Fruit fly (Drosophila melanogaster) whole organism, embryonic: Measurements from ENCODE around the gene CG7362.

Source experiments
- Atf3 ChIP-seq: fragments of 200-800 bp; sonication (Bioruptor generic); optimal IDR thresholded peaks from 3 replicates; lab custom pipeline; 2016; ENCODE audit warnings: missing biosample characterization, missing genetic modification characterization
- BtbVII ChIP-seq: fragments of 200-800 bp; sonication (Bioruptor generic); optimal IDR thresholded peaks from 3 replicates; lab custom pipeline; 2017; ENCODE audit warnings: missing biosample characterization, mild to moderate bottlenecking, missing genetic modification characterization
- Bteb2 ChIP-seq: fragments of 200-800 bp; sonication (Bioruptor generic); optimal IDR thresholded peaks from 2 replicates; lab custom pipeline; 2016; ENCODE audit warnings: missing biosample characterization, missing genetic modification characterization
- CG1024 ChIP-seq: fragments of 200-800 bp; sonication (Bioruptor generic); IDR thresholded peaks from 2 replicates; pipeline ENCODE4 v1.3.6; 2022; ENCODE audit warnings: missing biosample characterization, missing genetic modification characterization
- CG15479 ChIP-seq: fragments of 200-800 bp; sonication (Bioruptor generic); optimal IDR thresholded peaks from 3 replicates; lab custom pipeline; 2019; ENCODE audit warnings: missing biosample characterization, mild to moderate bottlenecking, missing genetic modification characterization, moderate library complexity
- CG16813 ChIP-seq: fragments of 200-800 bp; sonication (Bioruptor generic); IDR thresholded peaks from 3 replicates; pipeline ENCODE4 v1.3.6; 2022; ENCODE audit warnings: missing biosample characterization, missing genetic modification characterization; ENCODE audit not compliant: partially characterized antibody
- CG18262 ChIP-seq: fragments of 200-800 bp; optimal IDR thresholded peaks from 3 replicates; lab custom pipeline; 2019; ENCODE audit warnings: missing biosample characterization, mild to moderate bottlenecking, missing genetic modification characterization, moderate library complexity
- CG2120 ChIP-seq: fragments of 200-800 bp; sonication (Bioruptor generic); optimal IDR thresholded peaks from 3 replicates; lab custom pipeline; 2016; ENCODE audit warnings: missing biosample characterization, missing genetic modification characterization
- CG2199 ChIP-seq: fragments of 200-800 bp; sonication (Bioruptor generic); IDR thresholded peaks from 3 replicates; pipeline ENCODE4 v1.3.6; 2022; ENCODE audit warnings: missing biosample characterization, missing genetic modification characterization
- CG31224 ChIP-seq: fragments of 200-800 bp; sonication (Bioruptor generic); IDR thresholded peaks from 2 replicates; pipeline ENCODE4 v1.3.6; 2022; ENCODE audit warnings: missing biosample characterization, missing genetic modification characterization
- CG43689 ChIP-seq: fragments of 200-800 bp; sonication (Bioruptor generic); IDR thresholded peaks from 2 replicates; pipeline ENCODE4 v1.3.6; 2022; ENCODE audit warnings: missing biosample characterization, missing genetic modification characterization
- CG4820 ChIP-seq: fragments of 200-800 bp; sonication (Bioruptor generic); optimal IDR thresholded peaks from 3 replicates; lab custom pipeline; 2016; ENCODE audit warnings: missing biosample characterization, missing genetic modification characterization
- CG6689 ChIP-seq: fragments of 200-800 bp; sonication (Bioruptor generic); IDR thresholded peaks from 2 replicates; pipeline ENCODE4 v1.3.6; 2022; ENCODE audit warnings: missing biosample characterization, missing genetic modification characterization
- CG7928 ChIP-seq: fragments of 200-800 bp; sonication (Bioruptor generic); optimal IDR thresholded peaks from 2 replicates; lab custom pipeline; 2017; ENCODE audit warnings: missing biosample characterization, mild to moderate bottlenecking, missing genetic modification characterization
- CG9932 ChIP-seq: fragments of 200-800 bp; sonication (Bioruptor generic); IDR thresholded peaks from 2 replicates; pipeline ENCODE4 v1.3.6; 2022; ENCODE audit warnings: missing biosample characterization, missing genetic modification characterization
- Dad ChIP-seq: fragments of 200-800 bp; sonication (Bioruptor generic); optimal IDR thresholded peaks from 3 replicates; lab custom pipeline; 2016; ENCODE audit warnings: missing biosample characterization, missing genetic modification characterization
- Fer2 ChIP-seq: fragments of 200-800 bp; sonication (Bioruptor generic); optimal IDR thresholded peaks from 2 replicates; lab custom pipeline; 2018; ENCODE audit warnings: missing biosample characterization, mild to moderate bottlenecking, missing genetic modification characterization, moderate library complexity
- Fer3 ChIP-seq: fragments of 200-800 bp; sonication (Bioruptor generic); optimal IDR thresholded peaks from 2 replicates; lab custom pipeline; 2018; ENCODE audit warnings: missing biosample characterization, mild to moderate bottlenecking, missing genetic modification characterization, moderate library complexity
- HHEX ChIP-seq: fragments of 200-800 bp; sonication (Bioruptor generic); optimal IDR thresholded peaks from 3 replicates; lab custom pipeline; 2017; ENCODE audit warnings: missing biosample characterization, mild to moderate bottlenecking, missing genetic modification characterization, missing genetic modification reagents
- Jarid2 ChIP-seq: fragments of 200-800 bp; sonication (Bioruptor generic); optimal IDR thresholded peaks from 3 replicates; lab custom pipeline; 2017; ENCODE audit warnings: mild to moderate bottlenecking, missing biosample characterization, missing genetic modification reagents, missing genetic modification characterization
- Lhr ChIP-seq: fragments of 200-800 bp; sonication (Bioruptor generic); optimal IDR thresholded peaks from 3 replicates; lab custom pipeline; 2017; ENCODE audit warnings: mild to moderate bottlenecking, missing biosample characterization, missing genetic modification reagents, missing genetic modification characterization
- Mad ChIP-seq: fragments of 200-800 bp; sonication (Bioruptor generic); optimal IDR thresholded peaks from 2 replicates; lab custom pipeline; 2016; ENCODE audit warnings: missing biosample characterization, missing genetic modification characterization
- NK7.1 ChIP-seq: fragments of 200-800 bp; sonication (Bioruptor generic); optimal IDR thresholded peaks from 3 replicates; lab custom pipeline; 2016; ENCODE audit warnings: missing biosample characterization, missing genetic modification characterization
- Poxn ChIP-seq: fragments of 200-800 bp; sonication (Bioruptor generic); IDR thresholded peaks from 2 replicates; pipeline ENCODE4 v1.3.6; 2022; ENCODE audit warnings: missing biosample characterization, missing genetic modification characterization
- Ptx1 ChIP-seq: fragments of 200-800 bp; sonication (Bioruptor generic); IDR thresholded peaks from 2 replicates; pipeline ENCODE4 v1.3.6; 2022; ENCODE audit warnings: missing biosample characterization, missing genetic modification characterization
- Ravus ChIP-seq: fragments of 200-800 bp; sonication (Bioruptor generic); IDR thresholded peaks from 2 replicates; pipeline ENCODE4 v1.3.6; 2022; ENCODE audit warnings: missing biosample characterization, missing genetic modification characterization
- az2 ChIP-seq: fragments of 200-800 bp; sonication (Bioruptor generic); optimal IDR thresholded peaks from 3 replicates; lab custom pipeline; 2016; ENCODE audit warnings: missing biosample characterization, missing genetic modification characterization
- chm ChIP-seq: fragments of 200-800 bp; sonication (Bioruptor generic); IDR thresholded peaks from 2 replicates; pipeline ENCODE4 v1.3.6; 2022; ENCODE audit warnings: missing biosample characterization, missing genetic modification characterization
- ci ChIP-seq: fragments of 200-800 bp; sonication (Bioruptor generic); IDR thresholded peaks from 3 replicates; pipeline ENCODE4 v1.3.6; 2022; ENCODE audit warnings: missing biosample characterization, missing genetic modification characterization
- corto ChIP-seq: fragments of 200-800 bp; sonication (Bioruptor generic); optimal IDR thresholded peaks from 2 replicates; lab custom pipeline; 2016; ENCODE audit warnings: missing biosample characterization, mild to moderate bottlenecking, missing genetic modification characterization, moderate library complexity
- dan ChIP-seq: fragments of 200-800 bp; sonication (Bioruptor generic); IDR thresholded peaks from 2 replicates; pipeline ENCODE4 v1.3.6; 2022; ENCODE audit warnings: missing biosample characterization, missing genetic modification characterization
- eyg ChIP-seq: fragments of 200-800 bp; sonication (Bioruptor generic); optimal IDR thresholded peaks from 3 replicates; lab custom pipeline; 2016; ENCODE audit warnings: missing biosample characterization, missing genetic modification characterization
- fd96Cb ChIP-seq: fragments of 200-800 bp; sonication (Bioruptor generic); optimal IDR thresholded peaks from 2 replicates; lab custom pipeline; 2018; ENCODE audit warnings: missing biosample characterization, mild to moderate bottlenecking, missing genetic modification characterization, moderate library complexity
- gcm ChIP-seq: fragments of 200-800 bp; sonication (Bioruptor generic); optimal IDR thresholded peaks from 2 replicates; lab custom pipeline; 2019; ENCODE audit warnings: missing biosample characterization, mild to moderate bottlenecking, missing genetic modification characterization, moderate library complexity
- grau ChIP-seq: fragments of 200-800 bp; optimal IDR thresholded peaks from 3 replicates; lab custom pipeline; 2019; ENCODE audit warnings: missing biosample characterization, mild to moderate bottlenecking, missing genetic modification characterization, moderate library complexity
- hb ChIP-seq: fragments of 200-800 bp; sonication (Bioruptor generic); IDR thresholded peaks from 3 replicates; pipeline ENCODE4 v1.3.6; 2022; ENCODE audit warnings: missing biosample characterization, missing genetic modification characterization; ENCODE audit not compliant: partially characterized antibody
- hkb ChIP-seq, 2 experiments: fragments of 200-800 bp in 1 of 2; fragments of >200 bp in 1 of 2; sonication (Bioruptor generic) in 1 of 2; IDR thresholded peaks in 1 of 2; optimal IDR thresholded peaks in 1 of 2; 2 replicates each; pipeline versions ENCODE4 v1.3.6 to Lab custom; 2017 to 2022; ENCODE audit warnings: missing biosample characterization in 1 of 2, missing genetic modification characterization in 1 of 2
- mam ChIP-seq: fragments of 200-800 bp; sonication (Bioruptor generic); optimal IDR thresholded peaks from 3 replicates; lab custom pipeline; 2016; ENCODE audit warnings: missing biosample characterization, missing genetic modification characterization
- oc ChIP-seq: fragments of 200-800 bp; sonication (Bioruptor generic); optimal IDR thresholded peaks from 2 replicates; lab custom pipeline; 2018; ENCODE audit warnings: missing biosample characterization, mild to moderate bottlenecking, missing genetic modification characterization, moderate library complexity
- onecut ChIP-seq: fragments of 200-800 bp; sonication (Bioruptor generic); IDR thresholded peaks from 2 replicates; pipeline ENCODE4 v1.3.6; 2022; ENCODE audit warnings: missing biosample characterization, missing genetic modification characterization
- pb ChIP-seq: fragments of 200-800 bp; sonication (Bioruptor generic); optimal IDR thresholded peaks from 3 replicates; lab custom pipeline; 2016; ENCODE audit warnings: missing biosample characterization, missing genetic modification characterization
- prd ChIP-seq, 3 experiments: fragments of >200 bp in 2 of 3; fragments of 200-800 bp in 1 of 3; sonication (Bioruptor generic) in 1 of 3; optimal IDR thresholded peaks in 2 of 3; IDR thresholded peaks in 1 of 3; 2 replicates in 2 of 3; 3 replicates in 1 of 3; pipeline versions ENCODE4 v1.3.6 to Lab custom; 2017 to 2022; ENCODE audit warnings: missing biosample characterization in 1 of 3, missing genetic modification characterization in 1 of 3
- run ChIP-seq: fragments of 200-800 bp; sonication (Bioruptor generic); optimal IDR thresholded peaks from 3 replicates; lab custom pipeline; 2018; ENCODE audit warnings: missing biosample characterization, mild to moderate bottlenecking, missing genetic modification characterization
- sr ChIP-seq: fragments of 200-800 bp; sonication (Bioruptor generic); IDR thresholded peaks from 3 replicates; pipeline ENCODE4 v1.3.6; 2022; ENCODE audit warnings: missing biosample characterization, missing genetic modification characterization
- stwl ChIP-seq: fragments of 200-800 bp; sonication (Bioruptor generic); optimal IDR thresholded peaks from 3 replicates; lab custom pipeline; 2018; ENCODE audit warnings: missing biosample characterization, mild to moderate bottlenecking, missing genetic modification characterization, moderate library complexity
- tap ChIP-seq: fragments of 200-800 bp; optimal IDR thresholded peaks from 3 replicates; lab custom pipeline; 2019; ENCODE audit warnings: missing biosample characterization, mild to moderate bottlenecking, missing genetic modification characterization, moderate library complexity
- usp ChIP-seq: fragments of >200 bp; optimal IDR thresholded peaks from 2 replicates; lab custom pipeline; 2017; ENCODE audit warnings: missing biosample characterization, missing genetic modification characterization
- wdn ChIP-seq: fragments of 200-800 bp; sonication (Bioruptor generic); IDR thresholded peaks from 2 replicates; pipeline ENCODE4 v1.3.6; 2022; ENCODE audit warnings: missing biosample characterization, missing genetic modification characterization

The CG7362 gene

dm6 chr3R:14728713-14729685 is 25.3 kb downstream of the CG7362 start (continued):
- TF ChIP-seq ci (0 out of 3 replicates have a peak, but pooled peaks have one; percentile 31), CG4820 (GFP tag; lab: Kevin White, UChicago) (peak; percentile 29), BtbVII (GFP tag; lab: Kevin White, UChicago) (peak; percentile 41), Mad (GFP tag; lab: Kevin White, UChicago) (no peak), wdn (GFP tag; lab: Robert Waterston, UW) (no peak), Ptx1 (GFP tag; lab: Robert Waterston, UW) (peak; percentile 69), Jarid2 (GFP tag; lab: Kevin White, UChicago) (no peak), CG15479 (GFP tag; lab: Kevin White, UChicago) (no peak), CG6689 (GFP tag; lab: Robert Waterston, UW) (peak; percentile 53), Fer3 (tag; lab: Kevin White, UChicago) (peak; percentile 49), Ravus (GFP tag; lab: Robert Waterston, UW) (no peak), CG2199 (GFP tag; lab: Robert Waterston, UW) (no peak), Poxn (GFP tag; lab: Robert Waterston, UW) (no peak), chm (GFP tag; lab: Robert Waterston, UW) (no peak), CG31224 (GFP tag; lab: Robert Waterston, UW) (no peak), Fer2 (tag; lab: Kevin White, UChicago) (no peak), sr (GFP tag; lab: Robert Waterston, UW) (no peak), usp (GFP tag; lab: Kevin White, UChicago) (no peak), hkb (optimal IDR thresholded peaks at IDR 0.05; lab: Kevin White, UChicago) (no peak), hkb (GFP tag; IDR thresholded peaks at IDR 0.05; lab: Robert Waterston, UW) (peak; percentile 62), gcm (peak; percentile 35), fd96Cb (tag; lab: Kevin White, UChicago) (peak; percentile 54), CG2120 (peak; percentile 18), onecut (GFP tag; lab: Robert Waterston, UW) (peak; percentile 25; the same call in 1 of the 2 replicates), tap (tag; lab: Kevin White, UChicago) (peak; percentile 63), prd (optimal IDR thresholded peaks at IDR 0.05; lab: Kevin White, UChicago) (no peak), prd (GFP tag; IDR thresholded peaks at IDR 0.05; lab: Robert Waterston, UW) (peak; percentile 54; the same call in 1 of the 3 replicates), stwl (tag; lab: Kevin White, UChicago) (no peak), CG43689 (GFP tag; lab: Robert Waterston, UW) (no peak), CG7928 (GFP tag; lab: Kevin White, UChicago) (no peak), CG1024 (GFP tag; lab: Robert Waterston, UW) (peak; percentile 51; the same call in 1 of the 2 replicates), Bteb2 (GFP tag; lab: Kevin White, UChicago) (no peak), Dad (GFP tag; lab: Kevin White, UChicago) (no peak), CG18262 (tag; lab: Kevin White, UChicago) (peak; percentile 70), pb (GFP tag; lab: Kevin White, UChicago) (no peak), eyg (no peak), az2 (GFP tag; lab: Kevin White, UChicago) (peak; percentile 37), hb (GFP tag; lab: Robert Waterston, UW) (no peak), NK7.1 (GFP tag; lab: Kevin White, UChicago) (no peak), HHEX (GFP tag; lab: Kevin White, UChicago) (peak; percentile 18), CG16813 (GFP tag; lab: Robert Waterston, UW) (no peak), mam (GFP tag; lab: Kevin White, UChicago) (no peak), Atf3 (no peak), oc (peak; percentile 33), dan (GFP tag; lab: Robert Waterston, UW) (no peak), run (tag; lab: Kevin White, UChicago) (peak; percentile 45), CG9932 (GFP tag; lab: Robert Waterston, UW) (peak; percentile 56), corto (GFP tag; lab: Kevin White, UChicago) (peak; percentile 68), Lhr (GFP tag; lab: Kevin White, UChicago) (no peak), grau (peak; percentile 70)
